Comparison of ENCODE assay signal across 1 worm cellular context in the genomic region with DNA sequence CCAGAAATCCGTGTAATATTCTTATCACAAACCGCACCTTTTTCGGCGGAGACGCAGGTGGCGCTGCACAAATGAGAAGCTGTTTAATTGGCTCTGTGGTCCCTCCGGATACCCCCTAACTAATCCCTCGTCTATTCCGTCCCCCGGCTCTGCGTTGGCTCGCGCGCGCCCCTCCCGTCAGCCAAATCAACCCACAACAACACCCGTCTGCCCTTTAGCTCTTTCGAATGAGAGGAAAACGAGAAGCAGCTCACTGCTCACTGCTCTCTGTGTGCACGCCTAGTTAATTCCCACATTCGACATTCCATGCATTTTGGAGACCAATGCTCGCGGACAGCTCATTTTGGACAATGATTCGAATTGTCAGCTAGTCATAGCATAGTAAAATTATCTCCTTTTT.
TF ChIP-seq lines count a peak whose summit lies in the region.

No protein-coding gene starts in this region.

TF ChIP-seq in whole organism, L4 larva, 104 proteins besides CTCF, POLR2A, EP300 and RAD21 (continued from another document):
- no peak for TF ChIP-seq mdt-29 (GFP tag; IDR thresholded peaks at IDR 0.05; lab: Robert Waterston, UW)
- TF ChIP-seq fkh-10 (GFP tag; optimal IDR thresholded peaks at IDR 0.05; lab: Kevin White, UChicago) = no peak
